Worm (Caenorhabditis elegans) whole organism, L4 larva: ENCODE results near the gene fat-7.

Experiments
- D1046.2 ChIP-seq: fragments of 200-800 bp; sonication (Bioruptor generic); IDR thresholded peaks from 2 replicates; pipeline ENCODE4 v1.3.6; 2022; ENCODE audit warnings: missing genetic modification characterization, missing compliant biosample characterization
- F44E2.7 ChIP-seq: fragments of 200-800 bp; sonication (Bioruptor generic); IDR thresholded peaks from 2 replicates; pipeline ENCODE4 v2.1.2; 2022; ENCODE audit warnings: missing genetic modification characterization, missing compliant biosample characterization
- F49E8.2 ChIP-seq: sonication (generic microtip); optimal IDR thresholded peaks from 2 replicates; lab custom pipeline; 2016; ENCODE audit warnings: missing compliant biosample characterization, mild to moderate bottlenecking, missing genetic modification characterization, borderline replicate concordance
- R02D3.7 ChIP-seq: fragments of 150-350 bp; sonication (generic microtip); optimal IDR thresholded peaks from 3 replicates; lab custom pipeline; 2014; ENCODE audit warnings: missing biosample characterization, missing genetic modification characterization
- T26A8.4 ChIP-seq: fragments of 200-800 bp; sonication (Bioruptor generic); IDR thresholded peaks from 2 replicates; pipeline ENCODE4 v1.3.6; 2022; ENCODE audit warnings: missing genetic modification characterization, missing compliant biosample characterization
- Y48G9A.11 ChIP-seq: fragments of 200-800 bp; sonication (Bioruptor generic); IDR thresholded peaks from 2 replicates; pipeline ENCODE4 v1.3.6; 2022; ENCODE audit warnings: missing genetic modification reagents, missing genetic modification characterization, missing compliant biosample characterization
- Y5F2A.4 ChIP-seq: fragments of 200-800 bp; sonication (Bioruptor generic); optimal IDR thresholded peaks from 2 replicates; lab custom pipeline; 2018; ENCODE audit warnings: mild to moderate bottlenecking, missing genetic modification characterization, missing compliant biosample characterization
- Y75B8A.6 ChIP-seq: fragments of 200-800 bp; sonication (Bioruptor generic); IDR thresholded peaks from 2 replicates; pipeline ENCODE4 v1.3.6; 2022; ENCODE audit warnings: missing genetic modification reagents, missing genetic modification characterization, missing compliant biosample characterization
- ZK337.2 ChIP-seq: fragments of 200-800 bp; sonication (Bioruptor generic); IDR thresholded peaks from 2 replicates; pipeline ENCODE4 v1.3.6; 2022; ENCODE audit warnings: missing genetic modification reagents, missing genetic modification characterization, missing compliant biosample characterization
- ama-1 ChIP-seq: fragments of 150-350 bp; optimal IDR thresholded peaks from 2 replicates; lab custom pipeline; 2014; ENCODE audit warnings: inconsistent platforms, mixed read lengths
- arid-1 ChIP-seq: fragments of 200-800 bp; sonication (Bioruptor generic); conservative IDR thresholded peaks from 2 replicates; pipeline ENCODE4 v1.3.6; 2022; ENCODE audit warnings: missing genetic modification reagents, missing genetic modification characterization, missing compliant biosample characterization
- ceh-20 ChIP-seq: fragments of 200-800 bp; sonication (Bioruptor generic); IDR thresholded peaks from 2 replicates; pipeline ENCODE4 v1.3.6; 2022; ENCODE audit warnings: missing genetic modification reagents, missing genetic modification characterization, missing compliant biosample characterization
- ceh-62 ChIP-seq: sonication (generic microtip); optimal IDR thresholded peaks from 2 replicates; lab custom pipeline; 2017; ENCODE audit warnings: missing biosample characterization, missing genetic modification characterization
- ces-1 ChIP-seq: fragments of 150-350 bp; sonication (generic microtip); optimal IDR thresholded peaks from 4 replicates; lab custom pipeline; 2014; ENCODE audit warnings: missing biosample characterization, missing genetic modification reagents, missing genetic modification characterization
- cey-2 ChIP-seq: sonication (generic microtip); optimal IDR thresholded peaks from 3 replicates; lab custom pipeline; 2017; ENCODE audit warnings: missing genetic modification characterization, mild to moderate bottlenecking, missing compliant biosample characterization, antibody characterized with exemption, borderline replicate concordance; ENCODE audit not compliant: insufficient read depth
- daf-16 ChIP-seq, 3 experiments: sonication (generic microtip); optimal IDR thresholded peaks; 2 replicates each; lab custom pipeline; 2016 to 2017; ENCODE audit warnings: missing genetic modification characterization in 3 of 3, missing genetic modification reagents in 3 of 3, mild to moderate bottlenecking in 2 of 3, missing compliant biosample characterization in 2 of 3, missing biosample characterization in 1 of 3, moderate library complexity in 1 of 3
- daf-19 ChIP-seq: fragments of 200-800 bp; sonication (Bioruptor generic); conservative IDR thresholded peaks from 2 replicates; pipeline ENCODE4 v1.3.6; 2022; ENCODE audit warnings: missing genetic modification characterization, missing compliant biosample characterization
- duxl-1 ChIP-seq: sonication (generic microtip); optimal IDR thresholded peaks from 2 replicates; lab custom pipeline; 2016; ENCODE audit warnings: mild to moderate bottlenecking, missing genetic modification characterization, moderate library complexity, missing compliant biosample characterization; ENCODE audit not compliant: poor library complexity
- egl-43 ChIP-seq: fragments of 200-800 bp; sonication (Bioruptor generic); IDR thresholded peaks from 2 replicates; pipeline ENCODE4 v1.3.6; 2022; ENCODE audit warnings: missing genetic modification reagents, missing genetic modification characterization, missing compliant biosample characterization
- fos-1 ChIP-seq: fragments of 150-350 bp; optimal IDR thresholded peaks from 2 replicates; lab custom pipeline; 2014; ENCODE audit warnings: missing biosample characterization, missing genetic modification characterization
- hmg-1.1 ChIP-seq: fragments of 200-800 bp; sonication (Bioruptor generic); IDR thresholded peaks from 2 replicates; pipeline ENCODE4 v1.3.6; 2022; ENCODE audit warnings: missing genetic modification reagents, missing genetic modification characterization, missing compliant biosample characterization
- lin-29 ChIP-seq: fragments of 200-800 bp; sonication (Bioruptor generic); IDR thresholded peaks from 2 replicates; pipeline ENCODE4 v1.3.6; 2022; ENCODE audit warnings: missing genetic modification reagents, missing genetic modification characterization, missing compliant biosample characterization
- lsy-2 ChIP-seq, 2 experiments: fragments of 150-350 bp in 1 of 2; sonication (generic microtip) in 1 of 2; optimal IDR thresholded peaks; 2 replicates each; lab custom pipeline; 2014 to 2017; ENCODE audit warnings: missing biosample characterization in 2 of 2, missing genetic modification characterization in 2 of 2
- mdt-29 ChIP-seq: fragments of 200-800 bp; sonication (Bioruptor generic); IDR thresholded peaks from 2 replicates; pipeline ENCODE4 v1.3.6; 2022; ENCODE audit warnings: missing genetic modification reagents, missing genetic modification characterization, missing compliant biosample characterization
- mep-1 ChIP-seq: fragments of 150-350 bp; sonication (generic microtip); optimal IDR thresholded peaks from 3 replicates; lab custom pipeline; 2014; ENCODE audit warnings: missing biosample characterization, missing genetic modification characterization
- mes-2 ChIP-seq: sonication (generic microtip); optimal IDR thresholded peaks from 2 replicates; lab custom pipeline; 2016; ENCODE audit warnings: missing genotype, mild to moderate bottlenecking, missing genetic modification characterization, missing compliant biosample characterization; ENCODE audit not compliant: poor library complexity, severe bottlenecking
- nhr-10 ChIP-seq: fragments of 150-350 bp; optimal IDR thresholded peaks from 2 replicates; lab custom pipeline; 2014; ENCODE audit warnings: missing biosample characterization, missing genetic modification characterization
- nhr-111 ChIP-seq: fragments of 200-800 bp; sonication (Bioruptor generic); optimal IDR thresholded peaks from 2 replicates; lab custom pipeline; 2018; ENCODE audit warnings: mild to moderate bottlenecking, missing genetic modification characterization, missing compliant biosample characterization
- nhr-25 ChIP-seq: sonication (generic microtip); optimal IDR thresholded peaks from 2 replicates; lab custom pipeline; 2017; ENCODE audit warnings: missing genetic modification characterization, mild to moderate bottlenecking, missing compliant biosample characterization, antibody characterized with exemption, moderate library complexity, borderline replicate concordance; ENCODE audit not compliant: insufficient read depth
- nhr-42 ChIP-seq: fragments of 200-800 bp; sonication (Bioruptor generic); IDR thresholded peaks from 2 replicates; pipeline ENCODE4 v1.3.6; 2022; ENCODE audit warnings: missing genetic modification characterization, missing compliant biosample characterization
- nhr-48 ChIP-seq: sonication (generic microtip); optimal IDR thresholded peaks from 2 replicates; lab custom pipeline; 2016; ENCODE audit warnings: mild to moderate bottlenecking, missing genetic modification characterization, missing compliant biosample characterization
- nhr-6 ChIP-seq: fragments of 150-350 bp; optimal IDR thresholded peaks from 2 replicates; lab custom pipeline; 2014; ENCODE audit warnings: missing biosample characterization, missing genetic modification characterization
- php-3 ChIP-seq: fragments of 200-800 bp; sonication (Bioruptor generic); IDR thresholded peaks from 2 replicates; pipeline ENCODE4 v1.3.6; 2022; ENCODE audit warnings: missing genetic modification reagents, missing genetic modification characterization, missing compliant biosample characterization
- rbr-2 ChIP-seq: sonication (generic microtip); optimal IDR thresholded peaks from 2 replicates; lab custom pipeline; 2016; ENCODE audit warnings: missing genotype, missing genetic modification characterization, missing compliant biosample characterization
- snpc-1.2 ChIP-seq: fragments of 200-800 bp; sonication (Bioruptor generic); IDR thresholded peaks from 2 replicates; pipeline ENCODE4 v1.3.6; 2022; ENCODE audit warnings: missing genetic modification reagents, missing genetic modification characterization, missing compliant biosample characterization
- tag-97 ChIP-seq: fragments of 200-800 bp; sonication (Bioruptor generic); IDR thresholded peaks from 2 replicates; pipeline ENCODE4 v1.3.6; 2022; ENCODE audit warnings: missing genetic modification characterization, missing compliant biosample characterization
- unc-130 ChIP-seq: sonication (generic microtip); optimal IDR thresholded peaks from 2 replicates; lab custom pipeline; 2016; ENCODE audit warnings: missing genetic modification reagents, missing genetic modification characterization, missing compliant biosample characterization
- unc-62 ChIP-seq, 3 experiments: fragments of 150-350 bp in 1 of 3; sonication (generic microtip); optimal IDR thresholded peaks in 2 of 3; peaks in 1 of 3; 1 replicate in 1 of 3; 2 replicates in 2 of 3; lab custom pipeline; 2014 to 2017; ENCODE audit warnings: missing biosample characterization in 3 of 3, missing genetic modification characterization in 3 of 3, missing genetic modification reagents in 3 of 3, missing genotype in 1 of 3
- zag-1 ChIP-seq: fragments of 150-350 bp; optimal IDR thresholded peaks from 2 replicates; lab custom pipeline; 2014; ENCODE audit warnings: missing biosample characterization, missing genetic modification characterization
- zfp-3 ChIP-seq: fragments of 200-800 bp; sonication (Bioruptor generic); conservative IDR thresholded peaks from 2 replicates; pipeline ENCODE4 v1.3.6; 2022; ENCODE audit warnings: missing genetic modification reagents, missing genetic modification characterization, missing compliant biosample characterization

Gene fat-7

ce11 chrV:7153046-7153445, at the start of gene fat-7:
Gene fat-7 (minus strand): TSS chrV:7153146.
- no peak for TF ChIP-seq R02D3.7 (tag; lab: Kevin White, UChicago)
- TF ChIP-seq F49E8.2 (tag; lab: Kevin White, UChicago): no peak

- TF ChIP-seq nhr-10 (tag; lab: Kevin White, UChicago) (no peak), unc-62 (GFP tag; optimal IDR thresholded peaks at IDR 0.05 in 1 of 2; lab: Kevin White, UChicago) (peak in 1 of 2 experiments; percentile 94), unc-62 (tag; optimal IDR thresholded peaks at IDR 0.05; lab: Kevin White, UChicago) (no peak)
Observed at ce11 chrV:7201353-7201752, 48.4 kb upstream of the fat-7 start.

- TF ChIP-seq daf-16 (GFP tag; optimal IDR thresholded peaks at IDR 0.05; lab: Kevin White, UChicago): no peak
- peak; percentile 9 for TF ChIP-seq daf-16 (tag; optimal IDR thresholded peaks at IDR 0.05; lab: Kevin White, UChicago)
- no peak for TF ChIP-seq unc-130
- no peak for TF ChIP-seq zag-1 (tag; lab: Kevin White, UChicago)
- TF ChIP-seq ceh-20 (GFP tag; lab: Robert Waterston, UW): no peak
- no peak for TF ChIP-seq ceh-62
- no peak for TF ChIP-seq mdt-29 (GFP tag; lab: Robert Waterston, UW)
- no peak for TF ChIP-seq nhr-25 (tag; lab: Kevin White, UChicago)
- TF ChIP-seq D1046.2 (GFP tag; lab: Robert Waterston, UW): no peak
Observed at ce11 chrV:7199932-7200331, 47.0 kb upstream of the fat-7 start, which contains the start of gene F09G2.1. Gene F09G2.1 (plus strand): TSS chrV:7200232.

ce11 chrV:7199077-7199476, 46.1 kb upstream of the fat-7 start:
- TF ChIP-seq nhr-6 (tag; lab: Kevin White, UChicago): no peak
- no peak for TF ChIP-seq cey-2 (tag; lab: Kevin White, UChicago)
- no peak for TF ChIP-seq mep-1 (tag; lab: Kevin White, UChicago)
- peak; percentile 53; the same call in 1 of the 2 replicates for TF ChIP-seq snpc-1.2 (GFP tag; lab: Robert Waterston, UW)
- no peak for TF ChIP-seq hmg-1.1 (GFP tag; lab: Robert Waterston, UW)
- no peak for TF ChIP-seq nhr-42 (GFP tag; lab: Robert Waterston, UW)
- peak; percentile 36 for TF ChIP-seq F49E8.2 (tag; lab: Kevin White, UChicago)
- no peak for TF ChIP-seq zag-1 (tag; lab: Kevin White, UChicago)
- no peak for TF ChIP-seq nhr-48 (tag; lab: Kevin White, UChicago)
- no peak for TF ChIP-seq mes-2 (tag; lab: Kevin White, UChicago)
- no peak for TF ChIP-seq ceh-20 (GFP tag; lab: Robert Waterston, UW)

ce11 chrV:7198403-7198802, 45.5 kb upstream of the fat-7 start:
- no peak for TF ChIP-seq Y75B8A.6
- TF ChIP-seq nhr-42 (GFP tag; lab: Robert Waterston, UW): 0 out of 2 replicates have a peak, but pooled peaks have one; percentile 10
- peak in 1 of 2 experiments; percentile 38 for TF ChIP-seq daf-16 (GFP tag; optimal IDR thresholded peaks at IDR 0.05; lab: Kevin White, UChicago)
- peak; percentile 46 for TF ChIP-seq daf-16 (tag; optimal IDR thresholded peaks at IDR 0.05; lab: Kevin White, UChicago)
- no peak for TF ChIP-seq Y5F2A.4 (GFP tag; lab: Kevin White, UChicago)
- no peak for TF ChIP-seq D1046.2 (GFP tag; lab: Robert Waterston, UW)
- TF ChIP-seq rbr-2: no peak
- no peak for TF ChIP-seq fos-1
- TF ChIP-seq ces-1 (GFP tag; lab: Kevin White, UChicago): no peak
- TF ChIP-seq T26A8.4 (GFP tag; lab: Robert Waterston, UW): 0 out of 2 replicates have a peak, but pooled peaks have one; percentile 37
- TF ChIP-seq daf-19 (GFP tag; lab: Robert Waterston, UW): no peak
- peak; percentile 57 for TF ChIP-seq duxl-1 (tag; lab: Kevin White, UChicago)
- no peak for TF ChIP-seq zfp-3 (GFP tag; lab: Robert Waterston, UW)
- peak; percentile 48 for TF ChIP-seq Y48G9A.11 (GFP tag; lab: Robert Waterston, UW)
- no peak for TF ChIP-seq tag-97 (GFP tag; lab: Robert Waterston, UW)
- no peak for TF ChIP-seq ZK337.2 (GFP tag; lab: Robert Waterston, UW)
- peak; percentile 61 for TF ChIP-seq mep-1 (tag; lab: Kevin White, UChicago)
- TF ChIP-seq ama-1 (lab: Kevin White, UChicago): peak; percentile 83
- no peak for TF ChIP-seq snpc-1.2 (GFP tag; lab: Robert Waterston, UW)
- TF ChIP-seq php-3 (GFP tag; lab: Robert Waterston, UW): peak; percentile 58
- TF ChIP-seq arid-1 (GFP tag; lab: Robert Waterston, UW): peak; percentile 59; the same call in 1 of the 2 replicates
- peak in 1 of 2 experiments; percentile 21 for TF ChIP-seq lsy-2 (tag; optimal IDR thresholded peaks at IDR 0.05; lab: Kevin White, UChicago)
- no peak for TF ChIP-seq F44E2.7 (GFP tag; lab: Robert Waterston, UW)
- TF ChIP-seq nhr-111 (GFP tag; lab: Kevin White, UChicago): no peak
- TF ChIP-seq egl-43: no peak
- TF ChIP-seq lin-29 (GFP tag; lab: Robert Waterston, UW): no peak
